Fruit fly (Drosophila melanogaster) whole organism: ENCODE results near the gene Npc2d.

Source experiments
- CG8478 ChIP-seq: fragments of >200 bp; optimal IDR thresholded peaks from 2 replicates; lab custom pipeline; 2018; ENCODE audit warnings: inconsistent platforms
- Dll ChIP-seq: fragments of >200 bp; optimal IDR thresholded peaks from 2 replicates; lab custom pipeline; 2017
- EcR ChIP-seq, 2 experiments: fragments of >200 bp; optimal IDR thresholded peaks; 2 replicates each; lab custom pipeline; 2017; ENCODE audit warnings: missing biosample characterization in 2 of 2, missing genetic modification characterization in 2 of 2, missing genetic modification reagents in 2 of 2
- psq ChIP-seq: fragments of >200 bp; optimal IDR thresholded peaks from 2 replicates; lab custom pipeline; 2017
- usp ChIP-seq: fragments of >200 bp; optimal IDR thresholded peaks from 2 replicates; lab custom pipeline; 2017; ENCODE audit warnings: missing biosample characterization, missing genetic modification characterization, mixed read lengths

DNA sequence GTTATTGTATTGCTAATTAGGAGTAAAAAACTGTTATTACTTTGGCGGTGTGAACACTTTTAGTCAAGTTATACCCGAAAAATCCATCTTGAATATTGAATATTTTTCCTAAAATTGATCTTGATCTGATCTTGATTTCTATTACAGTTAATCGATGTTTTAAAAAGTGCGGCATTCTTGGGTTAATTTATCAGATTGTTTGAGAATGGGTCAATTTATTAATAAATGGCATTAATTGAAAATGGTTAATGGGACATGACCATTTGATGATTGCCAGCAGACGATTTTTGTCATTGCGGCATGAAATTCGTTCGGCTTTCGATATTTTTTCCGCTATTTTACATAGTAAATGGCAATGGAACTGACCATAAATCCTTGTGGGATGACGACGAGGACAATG is 7.8 kb upstream of the Npc2d start, which contains the start of gene CG33631:
- no peak for TF ChIP-seq CG8478 (lab: Kevin White, UChicago)
- TF ChIP-seq psq (lab: Kevin White, UChicago) = no peak
- no peak for TF ChIP-seq Dll (lab: Kevin White, UChicago)
- TF ChIP-seq usp = no peak
- no peak for TF ChIP-seq EcR (GFP tag; optimal IDR thresholded peaks at IDR 0.05; lab: Kevin White, UChicago)
